Worm (Caenorhabditis elegans): ENCODE measurements around the gene nnt-1.

- no peak for TF ChIP-seq ccch-3 (GFP tag; optimal IDR thresholded peaks at IDR 0.05)
- no peak for TF ChIP-seq egl-44 (GFP tag; IDR thresholded peaks at IDR 0.05)
- no peak for TF ChIP-seq nfyb-1 (GFP tag; IDR thresholded peaks at IDR 0.05)
Observed at ce11 chrX:6128773-6129172, 6.7 kb downstream of the nnt-1 start.
